Worm (Caenorhabditis elegans) whole organism, late embryonic: Measurements from ENCODE around the gene twk-35.

ENCODE experiments used
- unc-3 ChIP-seq, 2 experiments: fragments of 200-800 bp in 1 of 2; sonication (Bioruptor generic) in 1 of 2; sonication (generic microtip) in 1 of 2; conservative IDR thresholded peaks in 1 of 2; optimal IDR thresholded peaks in 1 of 2; 2 replicates each; pipeline versions ENCODE4 v1.3.6 to Lab custom; 2016 to 2022; ENCODE audit warnings: missing compliant biosample characterization in 2 of 2, missing genetic modification characterization in 2 of 2, missing genetic modification reagents in 1 of 2
- unc-42 ChIP-seq: sonication (generic microtip); optimal IDR thresholded peaks from 2 replicates; lab custom pipeline; 2016; ENCODE audit warnings: missing genotype, missing genetic modification characterization, missing compliant biosample characterization

DNA sequence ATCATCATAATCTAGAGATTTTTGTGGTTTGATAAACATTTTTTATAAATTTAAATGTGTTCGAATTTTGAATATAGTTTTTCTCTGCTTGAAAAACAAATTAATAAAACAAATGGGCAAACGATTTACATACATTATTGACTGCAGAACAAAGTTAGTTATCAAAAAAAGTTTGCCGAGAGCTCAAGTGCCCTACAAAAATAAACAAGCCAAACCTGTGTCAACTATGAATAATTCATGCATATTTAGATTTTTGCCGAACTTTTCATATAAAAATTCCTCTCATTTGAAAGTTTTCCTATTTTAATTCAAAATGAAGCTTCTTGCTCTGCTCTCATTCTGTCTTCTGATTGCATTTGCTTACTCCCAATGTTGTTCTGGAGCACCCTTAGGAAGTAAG is 46.9 kb upstream of the twk-35 start, which contains the start of gene sshk-1:
- TF ChIP-seq unc-3 (GFP tag; conservative IDR thresholded peaks at IDR 0.05; lab: Robert Waterston, UW) (no peak), unc-3 (tag; optimal IDR thresholded peaks at IDR 0.05; lab: Kevin White, UChicago) (no peak), unc-42 (tag; lab: Kevin White, UChicago) (no peak)
